Worm (Caenorhabditis elegans) whole organism, late embryonic: Measurements from ENCODE around the gene str-221.

ENCODE experiments used
- C08G9.2 ChIP-seq: sonication (generic microtip); optimal IDR thresholded peaks from 2 replicates; lab custom pipeline; 2016; ENCODE audit warnings: mild to moderate bottlenecking, missing genetic modification characterization, moderate library complexity, missing compliant biosample characterization
- C38D4.7 ChIP-seq: fragments of 200-800 bp; sonication (Bioruptor generic); optimal IDR thresholded peaks from 2 replicates; lab custom pipeline; 2018; ENCODE audit warnings: mild to moderate bottlenecking, missing genetic modification characterization, moderate library complexity, missing compliant biosample characterization
- K02D7.2 ChIP-seq: sonication (generic microtip); optimal IDR thresholded peaks from 2 replicates; lab custom pipeline; 2017; ENCODE audit warnings: mild to moderate bottlenecking, missing genetic modification characterization, missing compliant biosample characterization
- T23F11.4 ChIP-seq: fragments of 200-800 bp; sonication (Bioruptor generic); optimal IDR thresholded peaks from 2 replicates; lab custom pipeline; 2018; ENCODE audit warnings: mild to moderate bottlenecking, missing genetic modification characterization, missing compliant biosample characterization
- Y22D7AL.16 ChIP-seq: sonication (generic microtip); optimal IDR thresholded peaks from 2 replicates; lab custom pipeline; 2016; ENCODE audit warnings: missing genetic modification characterization, missing compliant biosample characterization
- ama-1 ChIP-seq: fragments of 150-350 bp; optimal IDR thresholded peaks from 2 replicates; lab custom pipeline; 2014
- ceh-14 ChIP-seq: sonication (generic microtip); optimal IDR thresholded peaks from 2 replicates; lab custom pipeline; 2016; ENCODE audit warnings: missing genotype, missing genetic modification characterization, missing compliant biosample characterization
- ceh-18 ChIP-seq: sonication (generic microtip); optimal IDR thresholded peaks from 2 replicates; lab custom pipeline; 2016; ENCODE audit warnings: missing genetic modification characterization, missing compliant biosample characterization
- ceh-19 ChIP-seq: fragments of 200-800 bp; sonication (Bioruptor generic); optimal IDR thresholded peaks from 2 replicates; lab custom pipeline; 2018; ENCODE audit warnings: mild to moderate bottlenecking, missing genetic modification characterization, missing compliant biosample characterization
- ceh-24 ChIP-seq: sonication (generic microtip); optimal IDR thresholded peaks from 2 replicates; lab custom pipeline; 2016; ENCODE audit warnings: mild to moderate bottlenecking, missing genetic modification characterization, missing compliant biosample characterization
- ceh-31 ChIP-seq: sonication (generic microtip); optimal IDR thresholded peaks from 2 replicates; lab custom pipeline; 2016; ENCODE audit warnings: missing genetic modification characterization, missing compliant biosample characterization
- ceh-34 ChIP-seq: sonication (generic microtip); optimal IDR thresholded peaks from 2 replicates; lab custom pipeline; 2016; ENCODE audit warnings: mild to moderate bottlenecking, missing genetic modification characterization, missing compliant biosample characterization
- ceh-48 ChIP-seq: sonication (generic microtip); optimal IDR thresholded peaks from 2 replicates; lab custom pipeline; 2016; ENCODE audit warnings: missing genetic modification characterization, inconsistent platforms, missing compliant biosample characterization
- ceh-9 ChIP-seq: sonication (generic microtip); optimal IDR thresholded peaks from 2 replicates; lab custom pipeline; 2016; ENCODE audit warnings: mild to moderate bottlenecking, missing genetic modification characterization, inconsistent platforms, missing compliant biosample characterization
- che-1 ChIP-seq: sonication (generic microtip); optimal IDR thresholded peaks from 2 replicates; lab custom pipeline; 2016; ENCODE audit warnings: mild to moderate bottlenecking, missing genetic modification characterization, missing compliant biosample characterization
- dve-1 ChIP-seq: sonication (generic microtip); optimal IDR thresholded peaks from 2 replicates; lab custom pipeline; 2017; ENCODE audit warnings: antibody characterized with exemption, mild to moderate bottlenecking, missing genetic modification characterization, missing compliant biosample characterization
- elt-4 ChIP-seq: sonication (generic microtip); optimal IDR thresholded peaks from 2 replicates; lab custom pipeline; 2016; ENCODE audit warnings: missing genetic modification characterization, missing compliant biosample characterization
- fax-1 ChIP-seq: sonication (generic microtip); optimal IDR thresholded peaks from 2 replicates; lab custom pipeline; 2016; ENCODE audit warnings: missing genotype, missing genetic modification characterization, missing compliant biosample characterization
- fkh-10 ChIP-seq: fragments of 150-350 bp; optimal IDR thresholded peaks from 2 replicates; lab custom pipeline; 2014; ENCODE audit warnings: missing biosample characterization, missing genetic modification reagents, missing genetic modification characterization
- hlh-15 ChIP-seq: sonication (generic microtip); optimal IDR thresholded peaks from 2 replicates; lab custom pipeline; 2016; ENCODE audit warnings: missing genetic modification characterization, missing compliant biosample characterization
- hlh-30 ChIP-seq: sonication (generic microtip); optimal IDR thresholded peaks from 2 replicates; lab custom pipeline; 2017; ENCODE audit warnings: antibody characterized with exemption, missing genetic modification characterization, missing compliant biosample characterization; ENCODE audit not compliant: insufficient read depth
- hlh-6 ChIP-seq: sonication (generic microtip); optimal IDR thresholded peaks from 2 replicates; lab custom pipeline; 2016; ENCODE audit warnings: missing genotype, missing genetic modification characterization, missing compliant biosample characterization
- hlh-8 ChIP-seq: sonication (generic microtip); optimal IDR thresholded peaks from 2 replicates; lab custom pipeline; 2016; ENCODE audit warnings: missing genotype, missing genetic modification characterization, missing compliant biosample characterization
- lin-11 ChIP-seq: fragments of 200-800 bp; sonication (Bioruptor generic); optimal IDR thresholded peaks from 2 replicates; lab custom pipeline; 2018; ENCODE audit warnings: mild to moderate bottlenecking, missing genetic modification characterization, missing compliant biosample characterization
- madf-2 ChIP-seq: sonication (generic microtip); optimal IDR thresholded peaks from 2 replicates; lab custom pipeline; 2017; ENCODE audit warnings: missing genetic modification characterization, missing compliant biosample characterization
- nhr-11 ChIP-seq: fragments of 150-350 bp; optimal IDR thresholded peaks from 2 replicates; lab custom pipeline; 2014; ENCODE audit warnings: missing biosample characterization, missing genetic modification characterization
- npax-4 ChIP-seq: sonication (generic microtip); optimal IDR thresholded peaks from 2 replicates; lab custom pipeline; 2016; ENCODE audit warnings: missing genetic modification characterization, missing compliant biosample characterization
- pha-4 ChIP-seq: fragments of 150-350 bp; optimal IDR thresholded peaks from 2 replicates; lab custom pipeline; 2018; ENCODE audit warnings: missing biosample characterization, missing genetic modification reagents, missing genetic modification characterization
- pqm-1 ChIP-seq: sonication (generic microtip); optimal IDR thresholded peaks from 2 replicates; lab custom pipeline; 2016; ENCODE audit warnings: missing genetic modification characterization, missing compliant biosample characterization
- pros-1 ChIP-seq: fragments of 150-350 bp; optimal IDR thresholded peaks from 2 replicates; lab custom pipeline; 2014; ENCODE audit warnings: missing biosample characterization, missing genetic modification reagents, missing genetic modification characterization
- rnt-1 ChIP-seq: sonication (generic microtip); optimal IDR thresholded peaks from 2 replicates; lab custom pipeline; 2016; ENCODE audit warnings: missing genetic modification characterization, missing compliant biosample characterization
- sdc-2 ChIP-seq: sonication (generic microtip); optimal IDR thresholded peaks from 2 replicates; lab custom pipeline; 2016; ENCODE audit warnings: missing genotype, missing genetic modification characterization, missing compliant biosample characterization
- sox-4 ChIP-seq: sonication (generic microtip); optimal IDR thresholded peaks from 2 replicates; lab custom pipeline; 2017; ENCODE audit warnings: mild to moderate bottlenecking, missing genetic modification characterization, inconsistent platforms, missing compliant biosample characterization
- tbx-2 ChIP-seq: sonication (generic microtip); optimal IDR thresholded peaks from 2 replicates; lab custom pipeline; 2016; ENCODE audit warnings: missing genetic modification characterization, missing compliant biosample characterization
- tbx-7 ChIP-seq: sonication (generic microtip); optimal IDR thresholded peaks from 2 replicates; lab custom pipeline; 2016; ENCODE audit warnings: missing genotype, missing genetic modification characterization, missing compliant biosample characterization
- ttx-3 ChIP-seq: sonication (generic microtip); optimal IDR thresholded peaks from 2 replicates; lab custom pipeline; 2016; ENCODE audit warnings: missing genetic modification reagents, missing genetic modification characterization, missing compliant biosample characterization
- unc-55 ChIP-seq: sonication (generic microtip); optimal IDR thresholded peaks from 2 replicates; lab custom pipeline; 2017; ENCODE audit warnings: missing biosample characterization, missing genetic modification reagents, missing genetic modification characterization
- zip-5 ChIP-seq: sonication (generic microtip); optimal IDR thresholded peaks from 2 replicates; lab custom pipeline; 2016; ENCODE audit warnings: missing genetic modification characterization, missing compliant biosample characterization

str-221 gene

ce11 chrV:1610097-1610496 lies 30.0 kb upstream of the str-221 start, which contains the start of gene nhr-177:
Gene nhr-177 (plus strand): TSS chrV:1610263.
- TF ChIP-seq hlh-15 (no peak), tbx-2 (tag; lab: Kevin White, UChicago) (no peak), K02D7.2 (no peak), lin-11 (tag; lab: Kevin White, UChicago) (no peak), sox-4 (tag; lab: Kevin White, UChicago) (no peak), ceh-24 (no peak), ttx-3 (no peak), ceh-48 (no peak), madf-2 (tag; lab: Kevin White, UChicago) (no peak), elt-4 (tag; lab: Kevin White, UChicago) (no peak), che-1 (tag; lab: Kevin White, UChicago) (no peak), ceh-34 (tag; lab: Kevin White, UChicago) (no peak), fax-1 (tag; lab: Kevin White, UChicago) (no peak), Y22D7AL.16 (tag; lab: Kevin White, UChicago) (no peak), pros-1 (tag; lab: Kevin White, UChicago) (no peak), ceh-9 (tag; lab: Kevin White, UChicago) (no peak), hlh-6 (tag; lab: Kevin White, UChicago) (no peak), ceh-14 (tag; lab: Kevin White, UChicago) (no peak), unc-55 (GFP tag; lab: Kevin White, UChicago) (no peak)
- TF ChIP-seq, all 69 proteins: peak for 0

- no peak for TF ChIP-seq elt-4 (tag; lab: Kevin White, UChicago)
- TF ChIP-seq che-1 (tag; lab: Kevin White, UChicago), result no peak
- no peak for TF ChIP-seq dve-1 (tag; lab: Kevin White, UChicago)
- TF ChIP-seq nhr-11 (tag; lab: Kevin White, UChicago), result no peak
- TF ChIP-seq pqm-1 (tag; lab: Kevin White, UChicago), result no peak
- TF ChIP-seq ceh-31, result no peak
- no peak for TF ChIP-seq C08G9.2 (tag; lab: Kevin White, UChicago)
- no peak for TF ChIP-seq ceh-19 (GFP tag; lab: Kevin White, UChicago)
- TF ChIP-seq ama-1 (lab: Kevin White, UChicago), result no peak
- TF ChIP-seq, all 69 proteins: peak for 0
These were observed 28.5 kb upstream of the str-221 start for ce11 chrV:1611570-1611969.

ce11 chrV:1614726-1615125 lies 25.4 kb upstream of the str-221 start, which contains the start of gene srbc-41:
Gene srbc-41 (minus strand): TSS chrV:1614826.
- TF ChIP-seq ceh-18, result no peak
- TF ChIP-seq zip-5, result no peak
- no peak for TF ChIP-seq rnt-1 (tag; lab: Kevin White, UChicago)
- no peak for TF ChIP-seq elt-4 (tag; lab: Kevin White, UChicago)
- no peak for TF ChIP-seq hlh-8
- TF ChIP-seq ceh-24, result no peak
- no peak for TF ChIP-seq pqm-1 (tag; lab: Kevin White, UChicago)
- no peak for TF ChIP-seq nhr-11 (tag; lab: Kevin White, UChicago)

DNA sequence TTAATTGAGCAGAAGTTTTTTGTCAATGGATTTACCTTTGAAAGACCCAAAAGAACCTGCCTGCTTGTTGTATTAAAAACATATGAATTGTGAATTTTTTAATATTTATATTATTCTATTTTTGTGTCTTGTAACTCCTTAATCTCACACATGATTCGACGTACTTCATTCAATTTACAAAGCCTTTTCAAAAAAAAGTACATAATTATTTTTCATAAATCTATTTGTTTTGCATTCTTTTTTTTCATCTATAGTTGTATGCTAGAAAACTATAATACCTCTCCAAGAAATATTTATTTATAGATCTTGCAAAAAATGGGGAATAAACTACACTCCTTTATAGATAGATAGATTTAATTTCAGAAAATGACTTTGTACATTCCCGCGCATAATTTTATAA lies 21.3 kb upstream of the str-221 start, which contains the start of gene nhr-179:
Gene nhr-179, minus strand, starts transcription at position 101 of the 400 bp plus-strand sequence.
- TF ChIP-seq pha-4 (tag; lab: Kevin White, UChicago), result no peak
- TF ChIP-seq fkh-10 (GFP tag; lab: Kevin White, UChicago), result no peak
- no peak for TF ChIP-seq sox-4 (tag; lab: Kevin White, UChicago)
- TF ChIP-seq hlh-30 (tag; lab: Kevin White, UChicago), result no peak

DNA sequence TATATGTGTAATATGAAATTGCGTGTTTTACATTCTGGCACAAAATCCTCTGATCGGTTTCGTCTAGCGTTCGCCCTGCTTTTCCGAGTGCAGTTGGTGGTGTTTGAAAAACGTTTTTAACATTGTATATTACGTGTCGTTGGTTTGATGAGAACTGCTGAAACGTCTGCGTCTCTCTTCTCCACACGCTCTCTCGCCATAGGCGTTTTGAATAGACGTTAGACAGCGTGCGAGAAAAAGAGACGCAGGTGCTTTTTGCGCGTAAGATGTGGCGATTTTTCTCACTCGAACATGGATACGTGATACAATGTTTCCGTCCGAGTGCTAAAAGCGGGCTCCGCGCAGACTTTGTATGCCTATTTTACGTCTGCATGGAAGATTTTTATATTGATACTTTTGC lies 19.6 kb upstream of the str-221 start:
- no peak for TF ChIP-seq madf-2 (tag; lab: Kevin White, UChicago)
- TF ChIP-seq npax-4 (tag; lab: Kevin White, UChicago), result no peak
- TF ChIP-seq T23F11.4 (GFP tag; lab: Kevin White, UChicago), result no peak
- TF ChIP-seq ceh-14 (tag; lab: Kevin White, UChicago), result no peak
- TF ChIP-seq tbx-7 (tag; lab: Kevin White, UChicago), result no peak
- no peak for TF ChIP-seq C38D4.7 (GFP tag; lab: Kevin White, UChicago)
- no peak for TF ChIP-seq che-1 (tag; lab: Kevin White, UChicago)
- no peak for TF ChIP-seq fax-1 (tag; lab: Kevin White, UChicago)
- TF ChIP-seq sdc-2 (tag; lab: Kevin White, UChicago), result no peak
- TF ChIP-seq lin-11 (tag; lab: Kevin White, UChicago), result no peak
- TF ChIP-seq rnt-1 (tag; lab: Kevin White, UChicago), result no peak
- no peak for TF ChIP-seq ceh-19 (GFP tag; lab: Kevin White, UChicago)
